Fruit fly (Drosophila melanogaster): ENCODE results near the gene robo2.

dm6 chr2L:1447652-1448051 lies 27.4 kb upstream of the robo2 start:
- TF ChIP-seq pad (GFP tag; optimal IDR thresholded peaks at IDR 0.05): no peak
- TF ChIP-seq CG5204 (GFP tag; optimal IDR thresholded peaks at IDR 0.05): no peak
- TF ChIP-seq CG12768 (GFP tag; optimal IDR thresholded peaks at IDR 0.05): no peak
- no peak for TF ChIP-seq Mnt (GFP tag; optimal IDR thresholded peaks at IDR 0.05)
- no peak for TF ChIP-seq CG11617 (GFP tag; optimal IDR thresholded peaks at IDR 0.05)
- no peak for TF ChIP-seq CG1620 (GFP tag; optimal IDR thresholded peaks at IDR 0.05)
- no peak for TF ChIP-seq cnc (optimal IDR thresholded peaks at IDR 0.05)
- no peak for TF ChIP-seq kay (GFP tag; ENCODE audit: borderline replicate concordance)
- no peak for TF ChIP-seq cic (GFP tag; optimal IDR thresholded peaks at IDR 0.05)

Data from whole organism, adult.